Worm (Caenorhabditis elegans): ENCODE data around the gene eif-2Balpha.

DNA sequence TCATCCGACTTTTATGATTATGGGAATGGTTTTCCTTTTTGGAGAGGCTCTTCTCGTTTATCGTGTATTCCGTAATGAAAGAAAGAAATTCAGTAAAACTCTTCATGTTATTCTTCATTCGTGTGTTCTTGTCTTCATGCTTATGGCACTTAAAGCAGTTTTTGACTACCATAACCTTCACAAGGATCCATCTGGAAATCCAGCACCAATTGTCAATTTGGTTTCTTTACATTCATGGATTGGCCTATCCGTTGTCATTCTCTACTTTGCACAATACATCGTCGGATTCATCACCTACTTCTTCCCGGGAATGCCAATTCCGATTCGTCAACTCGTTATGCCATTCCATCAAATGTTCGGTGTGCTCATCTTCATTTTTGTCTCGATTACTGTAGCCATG lies 31.3 kb upstream of the eif-2Balpha start:
- no peak for TF ChIP-seq elt-1 (tag; optimal IDR thresholded peaks at IDR 0.05)
- TF ChIP-seq lsy-2 (tag; optimal IDR thresholded peaks at IDR 0.05) = no peak
- no peak for TF ChIP-seq mab-5 (tag; optimal IDR thresholded peaks at IDR 0.05)
- no peak for TF ChIP-seq unc-55 (GFP tag; optimal IDR thresholded peaks at IDR 0.05)
- TF ChIP-seq elt-3 (tag; optimal IDR thresholded peaks at IDR 0.05) = no peak
- no peak for TF ChIP-seq aly-2 (tag; optimal IDR thresholded peaks at IDR 0.05)
- no peak for TF ChIP-seq fos-1 (tag; optimal IDR thresholded peaks at IDR 0.05)
- TF ChIP-seq nhr-237 (tag; optimal IDR thresholded peaks at IDR 0.05) = no peak
- no peak for TF ChIP-seq nhr-77 (tag; optimal IDR thresholded peaks at IDR 0.05)

All from whole organism, L2 larva.